Fruit fly (Drosophila melanogaster) whole organism, embryonic: Measurements from ENCODE around the gene Ant2.

Experiments
- Bteb2 ChIP-seq: fragments of 200-800 bp; sonication (Bioruptor generic); optimal IDR thresholded peaks from 2 replicates; lab custom pipeline; 2016; ENCODE audit warnings: missing biosample characterization, missing genetic modification characterization
- CG10654 ChIP-seq: fragments of 200-800 bp; sonication (Bioruptor generic); optimal IDR thresholded peaks from 2 replicates; lab custom pipeline; 2016; ENCODE audit warnings: missing biosample characterization, missing genetic modification characterization
- CG13775 ChIP-seq: fragments of 200-800 bp; sonication (Bioruptor generic); optimal IDR thresholded peaks from 3 replicates; lab custom pipeline; 2017; ENCODE audit warnings: missing biosample characterization, mild to moderate bottlenecking, missing genetic modification characterization
- CG14441 ChIP-seq: fragments of 200-800 bp; sonication (Bioruptor generic); IDR thresholded peaks from 2 replicates; pipeline ENCODE4 v1.3.6; 2022; ENCODE audit warnings: missing biosample characterization, missing genetic modification characterization
- CG14860 ChIP-seq: fragments of 200-800 bp; sonication (Bioruptor generic); IDR thresholded peaks from 3 replicates; pipeline ENCODE4 v1.3.6; 2022; ENCODE audit warnings: missing biosample characterization, missing genetic modification characterization; ENCODE audit not compliant: partially characterized antibody
- CG1603 ChIP-seq: fragments of 200-800 bp; sonication (Bioruptor generic); optimal IDR thresholded peaks from 2 replicates; lab custom pipeline; 2019; ENCODE audit warnings: missing biosample characterization, mild to moderate bottlenecking, missing genetic modification characterization, moderate library complexity
- CG16779 ChIP-seq: fragments of 200-800 bp; sonication (Bioruptor generic); IDR thresholded peaks from 2 replicates; pipeline ENCODE4 v1.3.6; 2022; ENCODE audit warnings: missing biosample characterization, missing genetic modification characterization
- CG16813 ChIP-seq: fragments of 200-800 bp; sonication (Bioruptor generic); IDR thresholded peaks from 3 replicates; pipeline ENCODE4 v1.3.6; 2022; ENCODE audit warnings: missing biosample characterization, missing genetic modification characterization; ENCODE audit not compliant: partially characterized antibody
- CG18011 ChIP-seq: fragments of 200-800 bp; sonication (Bioruptor generic); optimal IDR thresholded peaks from 2 replicates; lab custom pipeline; 2017; ENCODE audit warnings: missing biosample characterization, missing genetic modification characterization, mild to moderate bottlenecking, moderate library complexity, missing genotype
- CG30020 ChIP-seq: fragments of 200-800 bp; optimal IDR thresholded peaks from 2 replicates; lab custom pipeline; 2019; ENCODE audit warnings: missing biosample characterization, mild to moderate bottlenecking, missing genetic modification characterization, moderate library complexity
- CG6689 ChIP-seq: fragments of 200-800 bp; sonication (Bioruptor generic); IDR thresholded peaks from 2 replicates; pipeline ENCODE4 v1.3.6; 2022; ENCODE audit warnings: missing biosample characterization, missing genetic modification characterization
- CG7987 ChIP-seq: fragments of 200-800 bp; sonication (Bioruptor generic); optimal IDR thresholded peaks from 2 replicates; lab custom pipeline; 2018; ENCODE audit warnings: missing biosample characterization, mild to moderate bottlenecking, missing genetic modification characterization, moderate library complexity
- CG8281 ChIP-seq: fragments of 200-800 bp; sonication (Bioruptor generic); optimal IDR thresholded peaks from 2 replicates; lab custom pipeline; 2018; ENCODE audit warnings: missing biosample characterization, mild to moderate bottlenecking, missing genetic modification characterization, moderate library complexity
- CG8478 ChIP-seq: fragments of >200 bp; optimal IDR thresholded peaks from 2 replicates; lab custom pipeline; 2018
- CG8924 ChIP-seq: fragments of 200-800 bp; optimal IDR thresholded peaks from 3 replicates; lab custom pipeline; 2019; ENCODE audit warnings: missing biosample characterization, mild to moderate bottlenecking, missing genetic modification characterization, moderate library complexity
- CG9817 ChIP-seq: fragments of 200-800 bp; sonication (Bioruptor generic); optimal IDR thresholded peaks from 2 replicates; lab custom pipeline; 2018; ENCODE audit warnings: missing biosample characterization, mild to moderate bottlenecking, missing genetic modification characterization, moderate library complexity
- CG9932 ChIP-seq: fragments of 200-800 bp; sonication (Bioruptor generic); IDR thresholded peaks from 2 replicates; pipeline ENCODE4 v1.3.6; 2022; ENCODE audit warnings: missing biosample characterization, missing genetic modification characterization
- Chrac-16 ChIP-seq: fragments of 200-800 bp; sonication (Bioruptor generic); optimal IDR thresholded peaks from 3 replicates; lab custom pipeline; 2016; ENCODE audit warnings: missing biosample characterization, missing genetic modification characterization
- CrebB ChIP-seq: fragments of 200-800 bp; sonication (Bioruptor generic); optimal IDR thresholded peaks from 3 replicates; lab custom pipeline; 2018; ENCODE audit warnings: missing biosample characterization, mild to moderate bottlenecking, missing genetic modification characterization
- D ChIP-seq, 2 experiments: fragments of 200-800 bp in 1 of 2; fragments of >200 bp in 1 of 2; sonication (Bioruptor generic) in 1 of 2; optimal IDR thresholded peaks; 2 replicates in 1 of 2; 3 replicates in 1 of 2; lab custom pipeline; 2017; ENCODE audit warnings: mild to moderate bottlenecking in 1 of 2, missing biosample characterization in 1 of 2, missing genetic modification characterization in 1 of 2, missing genetic modification reagents in 1 of 2
- Dip3 ChIP-seq: fragments of 200-800 bp; sonication (Bioruptor generic); optimal IDR thresholded peaks from 3 replicates; lab custom pipeline; 2016; ENCODE audit warnings: missing biosample characterization, missing genetic modification characterization
- ERR ChIP-seq: fragments of 200-800 bp; sonication (Bioruptor generic); optimal IDR thresholded peaks from 2 replicates; lab custom pipeline; 2016; ENCODE audit warnings: missing biosample characterization, missing genetic modification characterization
- Fer2 ChIP-seq: fragments of 200-800 bp; sonication (Bioruptor generic); optimal IDR thresholded peaks from 2 replicates; lab custom pipeline; 2018; ENCODE audit warnings: missing biosample characterization, mild to moderate bottlenecking, missing genetic modification characterization, moderate library complexity
- Mad ChIP-seq: fragments of 200-800 bp; sonication (Bioruptor generic); optimal IDR thresholded peaks from 2 replicates; lab custom pipeline; 2016; ENCODE audit warnings: missing biosample characterization, missing genetic modification characterization
- Max ChIP-seq: fragments of 200-800 bp; sonication (Bioruptor generic); optimal IDR thresholded peaks from 2 replicates; lab custom pipeline; 2016; ENCODE audit warnings: missing biosample characterization, mild to moderate bottlenecking, missing genetic modification characterization
- NC2β ChIP-seq: fragments of 200-800 bp; sonication (Bioruptor generic); optimal IDR thresholded peaks from 2 replicates; lab custom pipeline; 2016; ENCODE audit warnings: missing biosample characterization, missing genetic modification characterization
- Sin3A ChIP-seq: fragments of >200 bp; optimal IDR thresholded peaks from 2 replicates; lab custom pipeline; 2018
- cad ChIP-seq: fragments of >200 bp; optimal IDR thresholded peaks from 2 replicates; lab custom pipeline; 2017; ENCODE audit warnings: missing biosample characterization, missing genetic modification characterization
- chn ChIP-seq: fragments of 200-800 bp; sonication (Bioruptor generic); optimal IDR thresholded peaks from 2 replicates; lab custom pipeline; 2016; ENCODE audit warnings: missing biosample characterization, missing genetic modification characterization
- danr ChIP-seq: fragments of 200-800 bp; sonication (Bioruptor generic); IDR thresholded peaks from 2 replicates; pipeline ENCODE4 v1.3.6; 2022; ENCODE audit warnings: missing biosample characterization, missing genetic modification characterization
- dmrt11E ChIP-seq: fragments of 200-800 bp; sonication (Bioruptor generic); optimal IDR thresholded peaks from 3 replicates; lab custom pipeline; 2018; ENCODE audit warnings: missing biosample characterization, mild to moderate bottlenecking, missing genetic modification characterization, moderate library complexity
- esg ChIP-seq: fragments of 200-800 bp; sonication (Bioruptor generic); conservative IDR thresholded peaks from 2 replicates; pipeline ENCODE4 v1.3.6; 2022; ENCODE audit warnings: missing biosample characterization, missing genetic modification characterization
- fd102C ChIP-seq: fragments of 200-800 bp; sonication (Bioruptor generic); optimal IDR thresholded peaks from 2 replicates; lab custom pipeline; 2018; ENCODE audit warnings: missing biosample characterization, mild to moderate bottlenecking, missing genetic modification characterization, moderate library complexity
- gt ChIP-seq: fragments of 200-800 bp; sonication (Bioruptor generic); IDR thresholded peaks from 2 replicates; pipeline ENCODE4 v1.3.6; 2022; ENCODE audit warnings: missing biosample characterization, missing genetic modification characterization
- hth ChIP-seq: fragments of >200 bp; optimal IDR thresholded peaks from 2 replicates; lab custom pipeline; 2017; ENCODE audit warnings: inconsistent platforms
- lmd ChIP-seq: fragments of 200-800 bp; sonication (Bioruptor generic); IDR thresholded peaks from 2 replicates; pipeline ENCODE4 v1.3.6; 2022; ENCODE audit warnings: missing biosample characterization, missing genetic modification characterization
- lov ChIP-seq, 2 experiments: fragments of 200-800 bp in 1 of 2; fragments of >200 bp in 1 of 2; sonication (Bioruptor generic) in 1 of 2; IDR thresholded peaks in 1 of 2; optimal IDR thresholded peaks in 1 of 2; 2 replicates in 1 of 2; 3 replicates in 1 of 2; pipeline versions ENCODE4 v1.3.6 to Lab custom; 2017 to 2022; ENCODE audit warnings: missing biosample characterization in 1 of 2, missing genetic modification characterization in 1 of 2
- nmo ChIP-seq: fragments of 200-800 bp; sonication (Bioruptor generic); optimal IDR thresholded peaks from 2 replicates; lab custom pipeline; 2018; ENCODE audit warnings: missing biosample characterization, mild to moderate bottlenecking, missing genetic modification characterization, moderate library complexity
- org-1 ChIP-seq: fragments of 200-800 bp; sonication (Bioruptor generic); optimal IDR thresholded peaks from 2 replicates; lab custom pipeline; 2017; ENCODE audit warnings: missing biosample characterization, missing genetic modification characterization
- pan ChIP-seq, 4 experiments: fragments of >200 bp in 3 of 4; fragments of 200-800 bp in 1 of 4; sonication (Bioruptor generic) in 1 of 4; optimal IDR thresholded peaks in 3 of 4; IDR thresholded peaks in 1 of 4; 2 replicates each; pipeline versions ENCODE4 v1.3.6 to Lab custom; 2017 to 2022; ENCODE audit warnings: missing biosample characterization in 2 of 4, missing genetic modification characterization in 2 of 4, mixed read lengths in 1 of 4
- pb ChIP-seq: fragments of 200-800 bp; sonication (Bioruptor generic); optimal IDR thresholded peaks from 3 replicates; lab custom pipeline; 2016; ENCODE audit warnings: missing biosample characterization, missing genetic modification characterization
- pho ChIP-seq: fragments of 200-800 bp; sonication (Bioruptor generic); optimal IDR thresholded peaks from 2 replicates; lab custom pipeline; 2016; ENCODE audit warnings: missing biosample characterization, missing genetic modification characterization
- prd ChIP-seq, 3 experiments: fragments of >200 bp in 2 of 3; fragments of 200-800 bp in 1 of 3; sonication (Bioruptor generic) in 1 of 3; optimal IDR thresholded peaks in 2 of 3; IDR thresholded peaks in 1 of 3; 2 replicates in 2 of 3; 3 replicates in 1 of 3; pipeline versions ENCODE4 v1.3.6 to Lab custom; 2017 to 2022; ENCODE audit warnings: missing biosample characterization in 1 of 3, missing genetic modification characterization in 1 of 3
- so ChIP-seq: fragments of 200-800 bp; sonication (Bioruptor generic); IDR thresholded peaks from 3 replicates; pipeline ENCODE4 v1.3.6; 2022; ENCODE audit warnings: missing biosample characterization, missing genetic modification characterization
- sr ChIP-seq: fragments of 200-800 bp; sonication (Bioruptor generic); IDR thresholded peaks from 3 replicates; pipeline ENCODE4 v1.3.6; 2022; ENCODE audit warnings: missing biosample characterization, missing genetic modification characterization
- tio ChIP-seq: fragments of 200-800 bp; sonication (Bioruptor generic); optimal IDR thresholded peaks from 2 replicates; lab custom pipeline; 2017; ENCODE audit warnings: missing biosample characterization, missing genetic modification characterization, inconsistent platforms

Gene Ant2

dm6 chrX:10744315-10744767, 42.4 kb downstream of the Ant2 start, which contains the start of gene ras (continued):
- TF ChIP-seq Bteb2 (GFP tag; lab: Kevin White, UChicago) (no peak), CG13775 (GFP tag; lab: Kevin White, UChicago) (no peak), dmrt11E (tag; lab: Kevin White, UChicago) (no peak), CG14860 (GFP tag; lab: Robert Waterston, UW) (no peak), CG9932 (GFP tag; lab: Robert Waterston, UW) (no peak), Chrac-16 (GFP tag; lab: Kevin White, UChicago) (no peak), nmo (GFP tag; lab: Kevin White, UChicago) (no peak), hth (lab: Kevin White, UChicago) (no peak), CG16813 (GFP tag; lab: Robert Waterston, UW) (no peak), sr (GFP tag; lab: Robert Waterston, UW) (peak; percentile 80), pb (peak; percentile 23), CG1603 (tag; lab: Kevin White, UChicago) (no peak), CG6689 (no peak), org-1 (GFP tag; lab: Kevin White, UChicago) (no peak), tio (no peak), Fer2 (tag; lab: Kevin White, UChicago) (no peak), D (optimal IDR thresholded peaks at IDR 0.05; lab: Kevin White, UChicago) (no peak), D (GFP tag; optimal IDR thresholded peaks at IDR 0.05; lab: Kevin White, UChicago) (no peak), Sin3A (no peak), Mad (GFP tag; lab: Kevin White, UChicago) (no peak), CG30020 (tag; lab: Kevin White, UChicago) (no peak), fd102C (GFP tag; lab: Kevin White, UChicago) (no peak), CG16779 (no peak), CG14441 (GFP tag; lab: Robert Waterston, UW) (no peak), CG8281 (tag; lab: Kevin White, UChicago) (peak; percentile 18), ERR (GFP tag; lab: Kevin White, UChicago) (no peak), lov (optimal IDR thresholded peaks at IDR 0.05; lab: Kevin White, UChicago) (no peak), lov (GFP tag; IDR thresholded peaks at IDR 0.05; lab: Robert Waterston, UW) (peak; percentile 58; the same call in 2 of the 3 replicates), CG18011 (GFP tag; lab: Kevin White, UChicago) (no peak), lmd (GFP tag; lab: Robert Waterston, UW) (no peak), esg (GFP tag; lab: Robert Waterston, UW) (no peak), Dip3 (GFP tag; lab: Kevin White, UChicago) (no peak), gt (GFP tag; lab: Robert Waterston, UW) (no peak), CG9817 (tag; lab: Kevin White, UChicago) (no peak), pho (GFP tag; lab: Kevin White, UChicago) (no peak), pan (optimal IDR thresholded peaks at IDR 0.05; lab: Kevin White, UChicago) (no peak), pan (GFP tag; optimal IDR thresholded peaks at IDR 0.05 in 1 of 2, IDR thresholded peaks at IDR 0.05 in 1 of 2) (no peak), CG8478 (lab: Kevin White, UChicago) (no peak), CG8924 (no peak), so (GFP tag; lab: Robert Waterston, UW) (no peak), Max (no peak), CG7987 (peak; percentile 16), NC2β (no peak), cad (GFP tag; lab: Kevin White, UChicago) (no peak), chn (GFP tag; lab: Kevin White, UChicago) (peak; percentile 35), prd (optimal IDR thresholded peaks at IDR 0.05; lab: Kevin White, UChicago) (no peak), prd (GFP tag; IDR thresholded peaks at IDR 0.05; lab: Robert Waterston, UW) (no peak), CrebB (tag; lab: Kevin White, UChicago) (no peak), CG10654 (GFP tag; lab: Kevin White, UChicago) (no peak), danr (GFP tag; lab: Robert Waterston, UW) (no peak)
